Worm (Caenorhabditis elegans) whole organism, L4/young adult: ENCODE data around the gene drd-10.

Experiments used
- dao-5 ChIP-seq: sonication (generic microtip); optimal IDR thresholded peaks from 2 replicates; lab custom pipeline; 2016; ENCODE audit warnings: missing genotype, missing genetic modification characterization, moderate library complexity, missing compliant biosample characterization
- him-1 ChIP-seq: sonication (generic microtip); optimal IDR thresholded peaks from 2 replicates; lab custom pipeline; 2016; ENCODE audit warnings: missing genotype, missing genetic modification reagents, missing genetic modification characterization, missing compliant biosample characterization

- no peak for TF ChIP-seq dao-5 (tag; lab: Kevin White, UChicago)
- no peak for TF ChIP-seq him-1
Measured at ce11 chrV:7015872-7016271, 8.5 kb downstream of the drd-10 start, which contains the start of gene C33G8.13.
